Worm (Caenorhabditis elegans) whole organism, L4 larva: ENCODE results near the gene Y41D4B.6.

Experiments
- R02D3.7 ChIP-seq: fragments of 150-350 bp; sonication (generic microtip); optimal IDR thresholded peaks from 3 replicates; lab custom pipeline; 2014; ENCODE audit warnings: missing biosample characterization, missing genetic modification characterization
- jun-1 ChIP-seq: fragments of 150-350 bp; optimal IDR thresholded peaks from 2 replicates; lab custom pipeline; 2014; ENCODE audit warnings: missing biosample characterization, missing genetic modification reagents, missing genetic modification characterization
- mdl-1 ChIP-seq, 2 experiments: fragments of 150-350 bp in 1 of 2; sonication (generic microtip) in 1 of 2; optimal IDR thresholded peaks; 2 replicates each; lab custom pipeline; 2014 to 2017; ENCODE audit warnings: missing biosample characterization in 2 of 2, missing genetic modification characterization in 2 of 2
- nhr-237 ChIP-seq: sonication (generic microtip); optimal IDR thresholded peaks from 2 replicates; lab custom pipeline; 2017; ENCODE audit warnings: missing biosample characterization, missing genetic modification characterization
- unc-62 ChIP-seq, 3 experiments: fragments of 150-350 bp in 1 of 3; sonication (generic microtip); optimal IDR thresholded peaks in 2 of 3; peaks in 1 of 3; 1 replicate in 1 of 3; 2 replicates in 2 of 3; lab custom pipeline; 2014 to 2017; ENCODE audit warnings: missing biosample characterization in 3 of 3, missing genetic modification characterization in 3 of 3, missing genetic modification reagents in 3 of 3, missing genotype in 1 of 3

- no peak for TF ChIP-seq mdl-1 (tag; optimal IDR thresholded peaks at IDR 0.05; lab: Kevin White, UChicago)
- TF ChIP-seq unc-62 (GFP tag; optimal IDR thresholded peaks at IDR 0.05 in 1 of 2; lab: Kevin White, UChicago): no peak
- TF ChIP-seq unc-62 (tag; optimal IDR thresholded peaks at IDR 0.05; lab: Kevin White, UChicago): no peak
- no peak for TF ChIP-seq R02D3.7 (tag; lab: Kevin White, UChicago)
- no peak for TF ChIP-seq jun-1 (tag; lab: Kevin White, UChicago)
- TF ChIP-seq nhr-237 (tag; lab: Kevin White, UChicago): no peak
Observed at ce11 chrIV:1628281-1628680, 5.3 kb upstream of the Y41D4B.6 start.
